Worm (Caenorhabditis elegans) whole organism, L1 larva: ENCODE data around the gene mcm-6.

ENCODE experiments used
- C04F5.9 ChIP-seq: sonication (generic microtip); optimal IDR thresholded peaks from 2 replicates; lab custom pipeline; 2016; ENCODE audit warnings: missing genetic modification characterization, missing compliant biosample characterization
- aly-2 ChIP-seq: fragments of 150-350 bp; optimal IDR thresholded peaks from 2 replicates; lab custom pipeline; 2014; ENCODE audit warnings: missing biosample characterization, missing genetic modification characterization
- ama-1 ChIP-seq: fragments of 150-350 bp; optimal IDR thresholded peaks from 2 replicates; lab custom pipeline; 2014
- efl-1 ChIP-seq, 4 experiments: fragments of 150-350 bp; optimal IDR thresholded peaks in 3 of 4; peaks in 1 of 4; 1 replicate in 1 of 4; 2 replicates in 3 of 4; lab custom pipeline; 2014; ENCODE audit warnings: missing biosample characterization in 2 of 4, missing genetic modification characterization in 2 of 4, missing genetic modification reagents in 2 of 4
- efl-3 ChIP-seq: fragments of 200-800 bp; sonication (Bioruptor generic); optimal IDR thresholded peaks from 2 replicates; lab custom pipeline; 2018; ENCODE audit warnings: mild to moderate bottlenecking, missing genetic modification characterization, missing compliant biosample characterization
- elt-2 ChIP-seq: sonication (generic microtip); optimal IDR thresholded peaks from 2 replicates; lab custom pipeline; 2016; ENCODE audit warnings: missing genetic modification characterization, mild to moderate bottlenecking, inconsistent platforms, missing compliant biosample characterization, missing genetic modification reagents
- elt-3 ChIP-seq, 6 experiments: fragments of 150-350 bp in 1 of 6; sonication (generic microtip); optimal IDR thresholded peaks; 2 replicates each; lab custom pipeline; 2017 to 2018; ENCODE audit warnings: missing biosample characterization in 6 of 6, missing genetic modification characterization in 6 of 6, inconsistent platforms in 1 of 6
- grh-1 ChIP-seq: fragments of 200-800 bp; sonication (Bioruptor generic); IDR thresholded peaks from 2 replicates; pipeline ENCODE4 v1.3.6; 2022; ENCODE audit warnings: missing genetic modification reagents, missing genetic modification characterization, missing compliant biosample characterization
- hlh-17 ChIP-seq: fragments of 200-800 bp; sonication (Bioruptor generic); optimal IDR thresholded peaks from 2 replicates; lab custom pipeline; 2018; ENCODE audit warnings: missing genetic modification characterization, mild to moderate bottlenecking, missing compliant biosample characterization, moderate library complexity, borderline replicate concordance
- isw-1 ChIP-seq: fragments of 200-800 bp; sonication (Bioruptor generic); IDR thresholded peaks from 2 replicates; pipeline ENCODE4 v1.3.6; 2022; ENCODE audit warnings: missing genetic modification characterization, missing compliant biosample characterization
- jun-1 ChIP-seq: fragments of 150-350 bp; optimal IDR thresholded peaks from 2 replicates; lab custom pipeline; 2014; ENCODE audit warnings: missing biosample characterization, missing genetic modification reagents, missing genetic modification characterization
- lin-35 ChIP-seq, 2 experiments: fragments of 150-350 bp; optimal IDR thresholded peaks; 2 replicates each; lab custom pipeline; 2014; ENCODE audit warnings: missing biosample characterization in 2 of 2, missing genetic modification characterization in 2 of 2, missing genetic modification reagents in 2 of 2
- lsy-2 ChIP-seq, 2 experiments: fragments of 150-350 bp; optimal IDR thresholded peaks; 2 replicates each; lab custom pipeline; 2014; ENCODE audit warnings: missing biosample characterization in 2 of 2, missing genetic modification characterization in 2 of 2
- mef-2 ChIP-seq: fragments of 150-350 bp; optimal IDR thresholded peaks from 2 replicates; lab custom pipeline; 2014; ENCODE audit warnings: missing biosample characterization, missing genetic modification characterization
- mep-1 ChIP-seq: fragments of 150-350 bp; optimal IDR thresholded peaks from 2 replicates; lab custom pipeline; 2014; ENCODE audit warnings: missing biosample characterization, missing genetic modification characterization
- nhr-12 ChIP-seq: sonication (generic microtip); optimal IDR thresholded peaks from 2 replicates; lab custom pipeline; 2017; ENCODE audit warnings: missing biosample characterization, missing genetic modification characterization
- nhr-19 ChIP-seq: fragments of 200-800 bp; sonication (Bioruptor generic); conservative IDR thresholded peaks from 2 replicates; pipeline ENCODE4 v1.3.6; 2022; ENCODE audit warnings: missing genetic modification characterization, missing compliant biosample characterization
- nhr-20 ChIP-seq: sonication (generic microtip); optimal IDR thresholded peaks from 2 replicates; lab custom pipeline; 2016; ENCODE audit warnings: mild to moderate bottlenecking, missing genetic modification characterization, missing compliant biosample characterization
- nhr-28 ChIP-seq: fragments of 150-350 bp; optimal IDR thresholded peaks from 2 replicates; lab custom pipeline; 2014; ENCODE audit warnings: missing biosample characterization, missing genetic modification characterization
- nhr-47 ChIP-seq: sonication (generic microtip); optimal IDR thresholded peaks from 2 replicates; lab custom pipeline; 2016; ENCODE audit warnings: mild to moderate bottlenecking, missing genetic modification characterization, moderate library complexity, missing compliant biosample characterization
- nhr-71 ChIP-seq: sonication (generic microtip); optimal IDR thresholded peaks from 2 replicates; lab custom pipeline; 2016; ENCODE audit warnings: mild to moderate bottlenecking, missing genetic modification characterization, moderate library complexity, missing compliant biosample characterization
- nhr-76 ChIP-seq: sonication (generic microtip); optimal IDR thresholded peaks from 2 replicates; lab custom pipeline; 2017; ENCODE audit warnings: missing biosample characterization, missing genetic modification characterization
- nhr-77 ChIP-seq: fragments of 150-350 bp; optimal IDR thresholded peaks from 2 replicates; lab custom pipeline; 2014; ENCODE audit warnings: missing biosample characterization, missing genetic modification characterization
- nhr-85 ChIP-seq: sonication (generic microtip); peaks from one replicate; lab custom pipeline; 2016; ENCODE audit warnings: missing genetic modification characterization, inconsistent platforms, missing compliant biosample characterization
- nhr-90 ChIP-seq: sonication (generic microtip); optimal IDR thresholded peaks from 2 replicates; lab custom pipeline; 2016; ENCODE audit warnings: mild to moderate bottlenecking, missing genetic modification characterization, missing compliant biosample characterization; ENCODE audit not compliant: poor library complexity
- snu-23 ChIP-seq: sonication (generic microtip); optimal IDR thresholded peaks from 2 replicates; lab custom pipeline; 2016; ENCODE audit warnings: missing genetic modification characterization, missing compliant biosample characterization
- unc-130 ChIP-seq: fragments of 150-350 bp; optimal IDR thresholded peaks from 2 replicates; lab custom pipeline; 2017; ENCODE audit warnings: missing biosample characterization, missing genetic modification characterization, inconsistent platforms
- vab-15 ChIP-seq: sonication (generic microtip); optimal IDR thresholded peaks from 2 replicates; lab custom pipeline; 2017; ENCODE audit warnings: missing genotype, mild to moderate bottlenecking, missing genetic modification characterization, missing compliant biosample characterization
- ztf-11 ChIP-seq, 2 experiments: sonication (generic microtip); optimal IDR thresholded peaks; 2 replicates each; lab custom pipeline; 2016 to 2017; ENCODE audit warnings: missing genetic modification characterization in 2 of 2, missing biosample characterization in 1 of 2, missing compliant biosample characterization in 1 of 2
- ztf-4 ChIP-seq: fragments of 150-350 bp; optimal IDR thresholded peaks from 2 replicates; lab custom pipeline; 2014; ENCODE audit warnings: missing biosample characterization, missing genetic modification characterization

Gene mcm-6

DNA sequence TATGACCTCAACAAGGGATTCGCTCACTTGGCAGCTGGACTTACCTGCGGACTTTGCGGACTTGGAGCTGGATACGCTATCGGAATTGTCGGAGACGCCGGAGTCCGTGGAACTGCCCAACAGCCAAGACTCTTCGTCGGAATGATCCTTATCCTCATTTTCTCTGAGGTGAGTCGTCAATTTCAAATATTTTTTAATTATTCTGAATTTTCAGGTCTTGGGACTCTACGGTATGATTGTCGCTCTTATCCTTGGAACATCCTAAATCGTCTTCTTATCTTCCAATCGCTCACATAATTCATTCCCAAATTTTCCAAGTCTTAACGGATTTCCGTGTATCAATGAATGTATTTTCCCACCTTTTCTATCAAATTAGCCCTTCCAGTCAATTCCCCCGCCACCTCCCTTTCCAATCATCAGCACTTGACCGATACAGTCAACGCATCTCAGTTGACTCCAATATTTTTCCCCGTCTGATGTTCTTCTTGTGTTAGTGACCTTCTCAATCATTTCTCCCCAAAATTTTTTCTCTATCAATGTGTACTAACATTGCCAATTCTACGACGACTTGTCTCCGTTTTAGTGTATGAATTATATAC is 11.6 kb upstream of the mcm-6 start, which contains the start of gene R10E11.6:
Gene R10E11.6 (plus strand): TSS at position 524 of the 599 bp plus-strand sequence.
- no peak for TF ChIP-seq efl-1 (optimal IDR thresholded peaks at IDR 0.05; lab: Kevin White, UChicago)
- TF ChIP-seq efl-1 (GFP tag; optimal IDR thresholded peaks at IDR 0.05 in 1 of 2; lab: Kevin White, UChicago) = peak in 1 of 2 experiments; percentile 93
- no peak for TF ChIP-seq isw-1 (GFP tag; lab: Robert Waterston, UW)
- TF ChIP-seq unc-130 (tag; lab: Kevin White, UChicago) = no peak
- TF ChIP-seq C04F5.9 (tag; lab: Kevin White, UChicago) = no peak
- no peak for TF ChIP-seq ama-1

DNA sequence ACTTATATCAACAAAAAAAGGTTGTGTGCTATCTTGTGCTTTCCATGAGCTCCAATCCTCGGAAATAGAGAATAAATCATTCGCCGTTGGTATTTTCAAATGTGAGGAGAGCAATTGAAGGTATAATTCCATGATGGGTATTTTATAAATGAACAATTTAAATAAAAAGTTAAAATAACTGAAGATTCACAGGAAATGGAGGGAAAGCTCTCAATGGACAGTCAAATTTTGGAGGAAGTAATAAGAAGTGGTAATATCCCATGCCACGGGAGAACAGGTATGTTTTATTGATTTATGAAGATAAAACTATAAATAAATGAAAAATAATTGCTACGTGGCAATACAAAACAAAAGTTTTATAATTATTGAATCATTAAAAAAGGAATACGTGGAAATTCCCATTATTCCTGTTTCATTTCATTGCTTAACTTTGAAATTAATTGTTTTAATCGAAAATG is 11.0 kb upstream of the mcm-6 start:
- TF ChIP-seq nhr-71 (peak; percentile 32), nhr-28 (no peak), mep-1 (no peak), nhr-20 (tag; lab: Kevin White, UChicago) (peak; percentile 6), ama-1 (peak; percentile 33), nhr-12 (no peak), elt-3 (tag; optimal IDR thresholded peaks at IDR 0.05; lab: Kevin White, UChicago) (peak in 1 of 6 experiments; percentile 16), lsy-2 (tag; optimal IDR thresholded peaks at IDR 0.05; lab: Kevin White, UChicago) (peak in 1 of 2 experiments; percentile 37), ztf-4 (tag; lab: Kevin White, UChicago) (peak; percentile 43), nhr-90 (tag; lab: Kevin White, UChicago) (peak; percentile 36), elt-2 (tag; lab: Kevin White, UChicago) (peak; percentile 19), efl-3 (no peak), snu-23 (GFP tag; lab: Kevin White, UChicago) (peak; percentile 9), nhr-85 (tag; lab: Kevin White, UChicago) (peak; percentile 23), efl-1 (optimal IDR thresholded peaks at IDR 0.05; lab: Kevin White, UChicago) (peak in 1 of 2 experiments; percentile 7), efl-1 (GFP tag; optimal IDR thresholded peaks at IDR 0.05 in 1 of 2; lab: Kevin White, UChicago) (no peak), aly-2 (tag; lab: Kevin White, UChicago) (peak; percentile 51), nhr-47 (tag; lab: Kevin White, UChicago) (peak; percentile 33), nhr-19 (GFP tag; lab: Robert Waterston, UW) (peak; percentile 37), lin-35 (GFP tag; optimal IDR thresholded peaks at IDR 0.05; lab: Kevin White, UChicago) (peak in 1 of 2 experiments; percentile 4)

ce11 chrIII:9786776-9787175 is 7.4 kb upstream of the mcm-6 start:
- no peak for TF ChIP-seq nhr-77 (tag; lab: Kevin White, UChicago)
- TF ChIP-seq grh-1 (GFP tag; lab: Robert Waterston, UW) = no peak
- no peak for TF ChIP-seq efl-1 (optimal IDR thresholded peaks at IDR 0.05; lab: Kevin White, UChicago)
- no peak for TF ChIP-seq efl-1 (GFP tag; optimal IDR thresholded peaks at IDR 0.05 in 1 of 2; lab: Kevin White, UChicago)
- peak in 1 of 2 experiments; percentile 15 for TF ChIP-seq lin-35 (GFP tag; optimal IDR thresholded peaks at IDR 0.05; lab: Kevin White, UChicago)
- TF ChIP-seq nhr-85 (tag; lab: Kevin White, UChicago) = no peak
- peak; percentile 56 for TF ChIP-seq elt-2 (tag; lab: Kevin White, UChicago)
- no peak for TF ChIP-seq jun-1 (tag; lab: Kevin White, UChicago)

DNA sequence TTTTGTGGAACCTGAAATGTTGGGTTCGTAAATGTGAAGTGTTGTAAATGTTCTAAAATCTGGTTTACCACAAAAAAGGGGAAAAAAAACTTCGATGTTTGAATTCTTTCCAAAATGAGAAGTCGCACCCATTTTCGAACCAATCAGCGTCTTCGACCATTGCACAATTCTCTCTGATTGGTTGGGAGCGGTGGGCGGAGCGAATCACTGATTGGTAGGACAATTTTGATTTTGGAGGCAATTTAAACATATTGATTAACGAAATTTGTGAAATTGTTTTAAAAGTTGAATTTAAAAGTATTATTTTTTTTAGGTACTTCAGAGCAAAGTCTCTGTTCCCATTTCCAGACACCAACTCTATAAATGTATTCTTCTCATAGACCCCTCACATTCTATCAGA is 5.1 kb upstream of the mcm-6 start:
- no peak for TF ChIP-seq efl-1 (optimal IDR thresholded peaks at IDR 0.05; lab: Kevin White, UChicago)
- peak in 1 of 2 experiments; percentile 51 for TF ChIP-seq efl-1 (GFP tag; optimal IDR thresholded peaks at IDR 0.05 in 1 of 2; lab: Kevin White, UChicago)
- TF ChIP-seq aly-2 (tag; lab: Kevin White, UChicago) = no peak
- TF ChIP-seq hlh-17 (GFP tag; lab: Kevin White, UChicago) = no peak
- TF ChIP-seq ztf-11 (tag; optimal IDR thresholded peaks at IDR 0.05; lab: Kevin White, UChicago) = no peak

ce11 chrIII:9789607-9790073 is 4.5 kb upstream of the mcm-6 start, which contains the start of gene R10E11.5:
Gene R10E11.5, minus strand, starts transcription at chrIII:9789657.
- no peak for TF ChIP-seq hlh-17 (GFP tag; lab: Kevin White, UChicago)
- TF ChIP-seq, all 84 proteins: peak for 0

ce11 chrIII:9796448-9796847 is 2.3 kb downstream of the mcm-6 start, which contains the start of gene srxa-10:
Gene srxa-10, minus strand, starts transcription at chrIII:9796548.
- TF ChIP-seq vab-15 (tag; lab: Kevin White, UChicago) = no peak
- no peak for TF ChIP-seq nhr-76 (tag; lab: Kevin White, UChicago)
- TF ChIP-seq mef-2 (tag; lab: Kevin White, UChicago) = no peak
